Worm (Caenorhabditis elegans): Measurements from ENCODE around the gene C25E10.17.

DNA sequence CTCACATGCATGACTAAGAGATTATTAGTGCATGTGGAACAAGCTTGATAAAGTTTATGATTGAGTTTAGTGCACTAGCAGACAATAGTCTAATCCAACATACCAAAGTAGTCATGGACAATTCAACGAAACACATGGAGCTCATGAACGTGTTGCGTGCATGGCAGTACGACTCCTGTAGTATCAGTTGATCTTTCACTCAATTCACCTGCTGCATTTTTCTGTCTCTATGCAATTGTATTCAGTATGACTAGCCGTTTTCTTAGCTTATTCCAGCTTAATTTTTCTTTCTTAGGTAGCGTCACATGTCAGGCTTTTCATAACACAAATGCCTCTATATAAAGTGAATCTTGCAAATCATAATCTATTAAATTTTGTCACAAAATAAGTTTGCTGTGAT, 44.1 kb downstream of the C25E10.17 start, which contains the start of gene srx-1:
- TF ChIP-seq ceh-31 (tag; optimal IDR thresholded peaks at IDR 0.05) (no peak), pha-4 (tag; optimal IDR thresholded peaks at IDR 0.05) (no peak)

Measured in whole organism, late embryonic.